Worm (Caenorhabditis elegans): Measurements from ENCODE around the gene nfya-1.

nfya-1 gene

DNA sequence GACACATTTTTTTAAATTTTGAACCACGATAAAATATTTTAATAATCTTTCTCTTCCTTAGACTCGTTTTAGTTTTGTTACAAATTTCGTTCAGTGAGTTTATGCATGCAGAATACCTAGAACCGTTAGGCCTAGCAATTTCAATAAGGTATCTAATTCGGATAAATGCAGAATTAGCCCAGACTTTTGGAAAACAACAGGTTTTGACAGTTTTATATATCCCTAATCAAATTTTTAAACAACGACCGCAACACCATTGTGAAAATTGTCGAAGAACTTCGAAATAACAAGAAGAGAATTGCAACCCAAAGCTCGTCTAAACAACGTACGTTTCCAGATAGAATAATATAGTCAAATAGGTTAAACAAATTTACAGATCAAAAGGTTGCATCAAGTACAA lies 28.6 kb downstream of the nfya-1 start, which contains the start of gene Y62H9A.16:
Y62H9A.16 (plus strand) TSS at position 301 of the 400 bp plus-strand sequence.
- TF ChIP-seq pat-9 (tag; optimal IDR thresholded peaks at IDR 0.05) (no peak), hlh-15 (tag; optimal IDR thresholded peaks at IDR 0.05) (no peak), pha-4 (tag; optimal IDR thresholded peaks at IDR 0.05) (no peak), hlh-6 (tag; optimal IDR thresholded peaks at IDR 0.05) (no peak), eyg-1 (tag; optimal IDR thresholded peaks at IDR 0.05) (no peak), K09A11.1 (tag; optimal IDR thresholded peaks at IDR 0.05; ENCODE audit: insufficient read depth) (no peak), ceh-45 (GFP tag; IDR thresholded peaks at IDR 0.05) (no peak), unc-55 (GFP tag; optimal IDR thresholded peaks at IDR 0.05) (no peak), npax-4 (tag; optimal IDR thresholded peaks at IDR 0.05) (no peak), zip-5 (tag; optimal IDR thresholded peaks at IDR 0.05) (no peak), C38D4.7 (GFP tag; optimal IDR thresholded peaks at IDR 0.05) (no peak), pros-1 (tag; optimal IDR thresholded peaks at IDR 0.05) (no peak), madf-2 (tag; optimal IDR thresholded peaks at IDR 0.05) (no peak)

DNA sequence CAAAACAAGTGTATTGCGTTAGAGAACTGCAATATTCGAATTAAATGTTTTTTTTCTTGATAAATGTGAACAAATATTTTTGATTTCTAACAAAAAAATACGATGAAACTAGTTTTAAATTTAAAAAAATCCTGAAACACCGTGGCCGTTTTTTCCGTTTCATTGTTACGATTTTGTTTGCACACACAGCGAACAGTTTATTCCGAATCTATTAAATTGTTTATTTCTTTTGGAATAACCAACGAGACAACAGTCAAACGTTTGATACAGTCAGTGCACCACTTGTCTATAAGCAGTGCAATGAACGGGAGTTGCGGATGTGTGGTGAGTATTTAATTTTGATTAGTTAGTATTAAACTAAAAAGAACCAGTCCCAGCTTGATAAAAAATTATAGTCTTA lies 29.9 kb downstream of the nfya-1 start, which contains the start of gene Y62H9A.13:
Y62H9A.13 (plus strand) TSS at position 301 of the 400 bp plus-strand sequence.
- TF ChIP-seq ztf-16 (tag; optimal IDR thresholded peaks at IDR 0.05) (no peak), ceh-24 (tag; optimal IDR thresholded peaks at IDR 0.05) (no peak), mec-3 (tag; optimal IDR thresholded peaks at IDR 0.05; ENCODE audit: borderline replicate concordance) (no peak), pqm-1 (tag; optimal IDR thresholded peaks at IDR 0.05) (no peak), tbx-7 (tag; optimal IDR thresholded peaks at IDR 0.05) (no peak)

DNA sequence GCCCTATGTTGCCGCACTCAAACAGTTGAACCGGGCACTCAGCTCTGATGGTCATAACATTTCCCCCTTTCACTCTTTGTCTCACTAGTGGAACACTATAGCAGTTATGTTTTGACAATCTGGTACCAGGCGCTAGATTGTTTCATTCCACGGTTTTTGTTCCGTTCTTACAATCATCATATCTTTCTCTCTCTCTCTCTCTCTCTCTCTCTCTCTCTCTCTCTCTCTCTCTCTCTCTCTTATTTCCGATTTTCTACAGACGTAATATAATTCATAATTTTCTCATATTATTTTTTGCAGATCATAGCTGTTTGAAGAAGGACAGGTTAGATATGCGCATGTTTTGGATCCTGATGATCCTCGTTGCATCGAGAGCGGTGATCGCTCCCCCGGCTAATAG lies 32.8 kb downstream of the nfya-1 start, which contains the start of gene Y62H9A.12:
Y62H9A.12 (plus strand) TSS at position 301 of the 400 bp plus-strand sequence.
- TF ChIP-seq hlh-6 (tag; optimal IDR thresholded peaks at IDR 0.05), result no peak
- TF ChIP-seq F13H6.1 (tag; optimal IDR thresholded peaks at IDR 0.05), result no peak
- no peak for TF ChIP-seq hlh-15 (tag; optimal IDR thresholded peaks at IDR 0.05)
- no peak for TF ChIP-seq madf-2 (tag; optimal IDR thresholded peaks at IDR 0.05)
- no peak for TF ChIP-seq pha-4 (tag; optimal IDR thresholded peaks at IDR 0.05)
- TF ChIP-seq elt-4 (tag; optimal IDR thresholded peaks at IDR 0.05), result no peak
- TF ChIP-seq ceh-30 (tag; optimal IDR thresholded peaks at IDR 0.05), result no peak
- TF ChIP-seq unc-42 (tag; optimal IDR thresholded peaks at IDR 0.05), result no peak
- TF ChIP-seq dmd-4 (tag; optimal IDR thresholded peaks at IDR 0.05; ENCODE audit: borderline replicate concordance), result no peak

DNA sequence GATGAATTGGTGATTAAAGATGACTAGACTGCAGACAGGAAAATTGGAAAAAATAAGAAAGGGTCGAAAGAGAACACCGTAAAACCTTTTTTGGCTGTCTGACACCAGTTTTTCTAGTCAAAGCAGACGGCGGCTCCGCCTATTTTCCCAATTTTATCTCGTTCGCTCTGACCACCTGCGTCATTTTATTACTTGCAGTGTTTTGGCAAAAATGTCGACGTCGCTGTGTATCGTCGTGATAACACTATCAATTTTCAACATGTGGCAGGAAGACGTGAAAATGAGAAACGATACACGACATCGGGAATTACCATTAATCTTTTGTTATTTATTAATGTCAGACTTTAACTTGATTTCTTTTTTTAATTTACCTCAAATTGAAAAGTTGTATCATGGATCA lies 36.6 kb downstream of the nfya-1 start, which contains the start of gene Y62H9A.15:
Y62H9A.15 (minus strand) TSS at position 100 of the 400 bp plus-strand sequence.
- TF ChIP-seq dmd-4 (tag; optimal IDR thresholded peaks at IDR 0.05; ENCODE audit: borderline replicate concordance) (no peak), ceh-48 (tag; optimal IDR thresholded peaks at IDR 0.05) (no peak), elt-2 (tag; optimal IDR thresholded peaks at IDR 0.05) (peak; percentile 60), npax-4 (tag; optimal IDR thresholded peaks at IDR 0.05) (no peak), fax-1 (tag; optimal IDR thresholded peaks at IDR 0.05) (no peak)

DNA sequence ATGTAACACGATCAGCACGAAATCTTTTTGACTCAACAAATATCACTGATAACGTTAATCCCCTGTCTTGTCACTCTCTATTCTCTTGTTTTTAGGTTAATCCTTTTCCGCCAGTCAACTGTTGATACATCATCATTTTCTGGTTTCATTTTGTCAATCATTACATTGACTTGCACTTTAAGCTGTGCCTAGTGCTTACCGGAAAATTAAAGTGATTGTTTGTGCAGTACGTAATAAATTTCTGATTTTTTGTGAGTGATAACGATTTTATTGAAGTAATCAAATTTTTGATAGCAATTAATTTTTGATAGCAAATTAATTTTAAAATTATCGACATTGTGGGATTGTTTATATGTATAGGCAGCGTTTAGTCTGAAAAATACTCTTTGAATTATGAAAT lies 37.5 kb downstream of the nfya-1 start:
- TF ChIP-seq elt-2 (tag; optimal IDR thresholded peaks at IDR 0.05) (peak; percentile 24), pqm-1 (tag; optimal IDR thresholded peaks at IDR 0.05) (no peak)

DNA sequence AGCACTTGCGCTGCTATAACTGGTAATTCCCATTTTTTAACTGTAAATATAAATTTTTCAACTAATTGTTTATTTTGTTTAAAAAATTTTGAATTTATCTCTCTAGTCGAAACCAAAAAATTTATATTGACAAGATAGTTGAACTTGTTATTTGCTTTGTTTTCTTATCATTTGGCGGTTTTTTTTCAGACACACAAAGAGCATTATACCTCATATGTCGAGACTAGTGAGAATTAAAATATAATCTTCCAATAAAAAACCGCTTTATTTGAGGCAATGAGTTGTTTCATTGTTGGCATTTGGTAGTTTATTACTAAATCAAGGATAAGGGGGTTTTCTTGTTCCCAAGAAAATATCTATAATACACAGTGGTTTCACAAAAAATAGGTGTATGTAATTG lies 38.4 kb downstream of the nfya-1 start:
- no peak for TF ChIP-seq nfya-1 (tag; optimal IDR thresholded peaks at IDR 0.05)
- TF ChIP-seq ceh-34 (tag; optimal IDR thresholded peaks at IDR 0.05), result no peak
- TF ChIP-seq unc-55 (GFP tag; optimal IDR thresholded peaks at IDR 0.05), result no peak
- TF ChIP-seq K02D7.2 (tag; optimal IDR thresholded peaks at IDR 0.05), result no peak
- TF ChIP-seq npax-4 (tag; optimal IDR thresholded peaks at IDR 0.05), result no peak
- TF ChIP-seq sdc-2 (tag; optimal IDR thresholded peaks at IDR 0.05), result no peak
- no peak for TF ChIP-seq ceh-30 (tag; optimal IDR thresholded peaks at IDR 0.05)
- TF ChIP-seq ceh-48 (tag; optimal IDR thresholded peaks at IDR 0.05), result no peak
- TF ChIP-seq ceh-31 (tag; optimal IDR thresholded peaks at IDR 0.05), result no peak
- no peak for TF ChIP-seq tbx-2 (tag; optimal IDR thresholded peaks at IDR 0.05)
- no peak for TF ChIP-seq pat-9 (tag; optimal IDR thresholded peaks at IDR 0.05)
- TF ChIP-seq zip-5 (tag; optimal IDR thresholded peaks at IDR 0.05), result no peak
- no peak for TF ChIP-seq ama-1 (optimal IDR thresholded peaks at IDR 0.05)
- no peak for TF ChIP-seq unc-3 (GFP tag; conservative IDR thresholded peaks at IDR 0.05)
- no peak for TF ChIP-seq unc-3 (tag; optimal IDR thresholded peaks at IDR 0.05)
- TF ChIP-seq dve-1 (tag; optimal IDR thresholded peaks at IDR 0.05), result no peak
- TF ChIP-seq ceh-22 (tag; optimal IDR thresholded peaks at IDR 0.05), result no peak

Data from whole organism, late embryonic.